Fruit fly (Drosophila melanogaster): Measurements from ENCODE around the gene Saf6.

Gene Saf6

dm6 chr2L:849787-850512, 34.2 kb upstream of the Saf6 start:
- no peak for TF ChIP-seq CG8388 (GFP tag; optimal IDR thresholded peaks at IDR 0.05)
- TF ChIP-seq CG31224 (GFP tag; IDR thresholded peaks at IDR 0.05), result no peak
- no peak for TF ChIP-seq CG34224 (GFP tag; IDR thresholded peaks at IDR 0.05; ENCODE audit: partially characterized antibody)
- TF ChIP-seq H15 (GFP tag; IDR thresholded peaks at IDR 0.05), result no peak
- 0 out of 3 replicates have a peak, but pooled peaks have one; percentile 20 for TF ChIP-seq so (GFP tag; IDR thresholded peaks at IDR 0.05)
- peak; percentile 62 for TF ChIP-seq Med (GFP tag)
- peak; percentile 6 for TF ChIP-seq chn (GFP tag; optimal IDR thresholded peaks at IDR 0.05)
- no peak for TF ChIP-seq slp2 (GFP tag; optimal IDR thresholded peaks at IDR 0.05)
- 0 out of 3 replicates have a peak, but pooled peaks have one; percentile 18 for TF ChIP-seq CG11456 (GFP tag; IDR thresholded peaks at IDR 0.05)
- TF ChIP-seq slbo (GFP tag; IDR thresholded peaks at IDR 0.05), result no peak
- peak; percentile 21 for TF ChIP-seq twi (tag; optimal IDR thresholded peaks at IDR 0.05)
- TF ChIP-seq chm (GFP tag; IDR thresholded peaks at IDR 0.05), result 0 out of 2 replicates have a peak, but pooled peaks have one; percentile 19
- no peak for TF ChIP-seq exex (tag; optimal IDR thresholded peaks at IDR 0.05)
- TF ChIP-seq Rfx (GFP tag; IDR thresholded peaks at IDR 0.05), result 0 out of 2 replicates have a peak, but pooled peaks have one; percentile 13
- no peak for TF ChIP-seq Sox102F (GFP tag; optimal IDR thresholded peaks at IDR 0.05)
- peak; percentile 47 for TF ChIP-seq CG1832 (GFP tag; optimal IDR thresholded peaks at IDR 0.05)
- no peak for TF ChIP-seq Atf3 (GFP tag; optimal IDR thresholded peaks at IDR 0.05)
- no peak for TF ChIP-seq CG8765 (GFP tag; IDR thresholded peaks at IDR 0.05)
- no peak for TF ChIP-seq run (tag; optimal IDR thresholded peaks at IDR 0.05)
- no peak for TF ChIP-seq Hr51 (GFP tag; optimal IDR thresholded peaks at IDR 0.05)
- TF ChIP-seq hbn (GFP tag; IDR thresholded peaks at IDR 0.05; ENCODE audit: partially characterized antibody), result 0 out of 2 replicates have a peak, but pooled peaks have one; percentile 22
- TF ChIP-seq nom (GFP tag; optimal IDR thresholded peaks at IDR 0.05), result no peak
- TF ChIP-seq hb (GFP tag; IDR thresholded peaks at IDR 0.05; ENCODE audit: partially characterized antibody), result 0 out of 3 replicates have a peak, but pooled peaks have one; percentile 8
- no peak for TF ChIP-seq tap (tag; optimal IDR thresholded peaks at IDR 0.05)
- no peak for TF ChIP-seq NC2β (GFP tag; optimal IDR thresholded peaks at IDR 0.05)
- no peak for TF ChIP-seq CG15011 (GFP tag; optimal IDR thresholded peaks at IDR 0.05)
- TF ChIP-seq zen (tag; optimal IDR thresholded peaks at IDR 0.05), result peak; percentile 79
- no peak for TF ChIP-seq Fer3 (tag; optimal IDR thresholded peaks at IDR 0.05)
- no peak for TF ChIP-seq Ets65A (GFP tag)
- TF ChIP-seq crol (GFP tag; IDR thresholded peaks at IDR 0.05), result peak; percentile 76
- no peak for TF ChIP-seq CG31365 (tag; optimal IDR thresholded peaks at IDR 0.05)
- TF ChIP-seq tll (GFP tag; optimal IDR thresholded peaks at IDR 0.05), result peak in 1 of 2 experiments; percentile 55
- TF ChIP-seq CG10321 (GFP tag; IDR thresholded peaks at IDR 0.05), result 0 out of 2 replicates have a peak, but pooled peaks have one; percentile 34
- no peak for TF ChIP-seq CG17568 (GFP tag; optimal IDR thresholded peaks at IDR 0.05)
- TF ChIP-seq CG15696 (tag; optimal IDR thresholded peaks at IDR 0.05), result no peak
- no peak for TF ChIP-seq lov (optimal IDR thresholded peaks at IDR 0.05)
- TF ChIP-seq lov (GFP tag; IDR thresholded peaks at IDR 0.05), result 0 out of 3 replicates have a peak, but pooled peaks have one; percentile 11
- no peak for TF ChIP-seq row (GFP tag; IDR thresholded peaks at IDR 0.05)
- TF ChIP-seq CG1647 (GFP tag; optimal IDR thresholded peaks at IDR 0.05), result no peak
- no peak for TF ChIP-seq CG15514 (GFP tag; optimal IDR thresholded peaks at IDR 0.05)
- no peak for TF ChIP-seq Oli (tag; optimal IDR thresholded peaks at IDR 0.05)
- TF ChIP-seq CG8089 (GFP tag; optimal IDR thresholded peaks at IDR 0.05), result no peak
- peak; percentile 59 for TF ChIP-seq sens (GFP tag)
- TF ChIP-seq zf30C (GFP tag; optimal IDR thresholded peaks at IDR 0.05), result no peak
- TF ChIP-seq CG4854 (GFP tag; optimal IDR thresholded peaks at IDR 0.05), result no peak
- 0 out of 2 replicates have a peak, but pooled peaks have one; percentile 22 for TF ChIP-seq bbx (GFP tag; IDR thresholded peaks at IDR 0.05; ENCODE audit: partially characterized antibody)
- no peak for TF ChIP-seq Dek (tag; optimal IDR thresholded peaks at IDR 0.05)
- no peak for TF ChIP-seq GATAe (GFP tag; conservative IDR thresholded peaks at IDR 0.05)
- no peak for TF ChIP-seq Mrtf (GFP tag; IDR thresholded peaks at IDR 0.05)
